Worm (Caenorhabditis elegans): ENCODE measurements around the gene ZC178.2.
A peak's percentile ranks its signal among the peaks of the same experiment; 100 is the strongest.

Gene ZC178.2

DNA sequence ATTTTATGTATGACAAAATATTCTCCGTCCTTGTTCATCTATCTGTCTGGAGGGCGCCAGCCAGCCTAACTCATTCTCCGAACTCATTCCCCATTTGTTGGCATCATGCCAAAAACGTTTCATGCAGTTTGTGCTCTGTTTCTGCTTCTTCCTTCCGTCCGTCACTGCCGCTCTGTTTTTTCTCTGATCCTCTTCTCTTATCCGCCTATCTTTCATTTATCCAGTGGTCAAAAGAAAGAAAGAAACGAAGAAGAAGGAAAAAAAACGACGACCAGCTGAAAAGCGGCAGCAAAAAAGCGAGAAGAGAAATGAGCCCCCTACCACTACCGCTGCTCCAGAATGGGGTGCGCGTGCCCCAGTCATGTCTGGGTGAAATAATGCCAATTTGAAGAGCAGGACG lies 48.8 kb downstream of the ZC178.2 start (continued):
- TF ChIP-seq lsy-2 (tag; optimal IDR thresholded peaks at IDR 0.05) (peak in 1 of 2 experiments; percentile 28), ZK337.2 (GFP tag; IDR thresholded peaks at IDR 0.05) (no peak), nhr-28 (tag; optimal IDR thresholded peaks at IDR 0.05) (no peak), saeg-2 (GFP tag; IDR thresholded peaks at IDR 0.05) (no peak), ceh-62 (tag; optimal IDR thresholded peaks at IDR 0.05) (no peak), duxl-1 (tag; optimal IDR thresholded peaks at IDR 0.05; ENCODE audit: poor library complexity) (peak; percentile 3), nhr-48 (tag; optimal IDR thresholded peaks at IDR 0.05) (peak; percentile 10), snpc-4 (tag; optimal IDR thresholded peaks at IDR 0.05) (no peak), spr-3 (GFP tag; optimal IDR thresholded peaks at IDR 0.05) (no peak), ctbp-1 (GFP tag; IDR thresholded peaks at IDR 0.05) (no peak), lim-7 (GFP tag; IDR thresholded peaks at IDR 0.05) (no peak), skn-1 (tag; optimal IDR thresholded peaks at IDR 0.05) (no peak), Y75B8A.6 (GFP tag; IDR thresholded peaks at IDR 0.05) (no peak), T26A8.4 (GFP tag; IDR thresholded peaks at IDR 0.05) (no peak), dmd-9 (GFP tag; IDR thresholded peaks at IDR 0.05) (no peak), Y5F2A.4 (GFP tag; optimal IDR thresholded peaks at IDR 0.05) (no peak), R02D3.7 (tag; optimal IDR thresholded peaks at IDR 0.05) (no peak), ceh-20 (GFP tag; IDR thresholded peaks at IDR 0.05) (no peak), mdt-29 (GFP tag; IDR thresholded peaks at IDR 0.05) (no peak), ces-1 (GFP tag; optimal IDR thresholded peaks at IDR 0.05) (no peak), mxl-3 (GFP tag; optimal IDR thresholded peaks at IDR 0.05) (no peak), mes-2 (tag; optimal IDR thresholded peaks at IDR 0.05; ENCODE audit: poor library complexity, severe bottlenecking) (peak; percentile 10), hlh-11 (tag; optimal IDR thresholded peaks at IDR 0.05) (peak; percentile 45), F49E8.2 (tag; optimal IDR thresholded peaks at IDR 0.05; ENCODE audit: borderline replicate concordance) (no peak), lir-3 (tag; optimal IDR thresholded peaks at IDR 0.05) (no peak), hif-1 (tag; optimal IDR thresholded peaks at IDR 0.05) (peak in 1 of 2 experiments; percentile 4), egl-43 (GFP tag; IDR thresholded peaks at IDR 0.05) (0 out of 2 replicates have a peak, but pooled peaks have one; percentile 45), nhr-41 (GFP tag; IDR thresholded peaks at IDR 0.05) (no peak), lin-13 (GFP tag; optimal IDR thresholded peaks at IDR 0.05) (no peak), hmg-1.1 (GFP tag; IDR thresholded peaks at IDR 0.05) (peak; percentile 46; the same call in 1 of the 2 replicates), nhr-111 (GFP tag; optimal IDR thresholded peaks at IDR 0.05) (no peak), hlh-30 (tag; optimal IDR thresholded peaks at IDR 0.05; ENCODE audit: insufficient read depth) (peak; percentile 62), rbr-2 (tag; optimal IDR thresholded peaks at IDR 0.05) (peak; percentile 8), dve-1 (tag; optimal IDR thresholded peaks at IDR 0.05; ENCODE audit: insufficient read depth) (no peak), nhr-11 (tag; optimal IDR thresholded peaks at IDR 0.05) (no peak), unc-130 (GFP tag; optimal IDR thresholded peaks at IDR 0.05) (no peak), ceh-28 (tag; optimal IDR thresholded peaks at IDR 0.05) (no peak)

DNA sequence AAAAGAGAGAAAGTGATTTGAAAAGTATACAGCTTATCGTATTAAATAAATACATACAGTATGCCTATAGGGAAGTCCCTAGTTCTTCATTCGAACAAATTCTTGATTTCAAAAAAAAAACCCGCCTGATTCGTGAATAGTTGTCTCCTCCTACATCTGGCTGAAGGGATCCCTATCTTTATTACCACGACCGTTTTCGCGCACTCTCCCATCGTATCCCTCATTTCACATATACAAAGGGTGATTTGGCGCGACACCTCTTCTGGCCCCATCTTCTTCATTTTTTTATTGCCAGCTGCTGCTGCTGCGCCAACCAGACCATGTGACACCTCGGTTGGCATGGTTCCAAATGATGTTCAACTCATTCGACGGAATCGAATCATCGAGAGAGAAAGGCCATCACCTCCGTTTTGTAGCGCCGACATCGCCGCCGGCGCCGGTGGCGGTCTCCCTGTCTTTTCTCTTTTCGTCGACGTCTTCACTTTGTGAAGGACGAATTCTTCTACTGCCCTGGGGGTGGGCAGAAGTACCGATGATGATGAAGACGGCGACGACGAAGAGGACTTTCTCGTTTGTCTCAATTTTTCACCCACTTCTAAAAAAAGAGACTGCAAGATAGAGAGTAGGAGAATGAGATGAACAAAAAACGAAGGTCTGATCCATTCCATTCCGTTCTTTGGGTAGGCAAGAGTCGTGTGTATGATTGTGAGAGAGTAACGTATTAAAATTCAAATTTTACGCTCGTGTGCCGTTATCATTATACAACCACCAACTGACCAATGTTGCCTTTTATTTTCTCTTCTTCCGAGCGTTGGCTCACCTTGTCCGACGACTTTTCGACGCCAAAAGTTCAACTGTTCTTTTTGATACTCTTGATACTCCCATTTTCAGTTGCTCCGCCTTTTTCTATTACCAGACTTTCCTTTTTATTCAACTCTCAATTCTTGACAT lies 49.5 kb downstream of the ZC178.2 start:
- TF ChIP-seq ceh-32 (tag; optimal IDR thresholded peaks at IDR 0.05; ENCODE audit: poor library complexity) (no peak), ceh-82 (tag; optimal IDR thresholded peaks at IDR 0.05) (no peak), fos-1 (tag; optimal IDR thresholded peaks at IDR 0.05) (no peak), madf-5 (GFP tag; IDR thresholded peaks at IDR 0.05) (no peak), ceh-28 (tag; optimal IDR thresholded peaks at IDR 0.05) (no peak), tra-1 (GFP tag; IDR thresholded peaks at IDR 0.05) (peak; percentile 61), Y48G9A.11 (GFP tag; IDR thresholded peaks at IDR 0.05) (no peak), F26F4.8 (GFP tag; conservative IDR thresholded peaks at IDR 0.05) (no peak), hlh-30 (tag; optimal IDR thresholded peaks at IDR 0.05; ENCODE audit: insufficient read depth) (peak; percentile 49), mxl-3 (GFP tag; optimal IDR thresholded peaks at IDR 0.05) (peak; percentile 60), ama-1 (optimal IDR thresholded peaks at IDR 0.05) (no peak), hlh-11 (tag; optimal IDR thresholded peaks at IDR 0.05) (peak; percentile 69), zip-2 (tag; optimal IDR thresholded peaks at IDR 0.05) (no peak), fkh-10 (GFP tag; optimal IDR thresholded peaks at IDR 0.05) (no peak), F49E8.2 (tag; optimal IDR thresholded peaks at IDR 0.05; ENCODE audit: borderline replicate concordance) (no peak), unc-39 (tag; optimal IDR thresholded peaks at IDR 0.05) (no peak), lin-29 (GFP tag; IDR thresholded peaks at IDR 0.05) (no peak), nhr-42 (GFP tag; IDR thresholded peaks at IDR 0.05) (no peak)
